Fruit fly (Drosophila melanogaster) whole organism, pupa: Measurements from ENCODE around the gene spn-D.

Experiments
- CG10348 ChIP-seq: fragments of 200-800 bp; sonication (Bioruptor generic); IDR thresholded peaks from 2 replicates; pipeline ENCODE4 v1.3.6; 2022; ENCODE audit warnings: missing biosample characterization, missing genetic modification characterization
- CG12605 ChIP-seq: fragments of 200-800 bp; sonication (Bioruptor generic); IDR thresholded peaks from 2 replicates; pipeline ENCODE4 v1.3.6; 2022; ENCODE audit warnings: missing biosample characterization, missing genetic modification characterization
- CG14655 ChIP-seq: fragments of 200-800 bp; sonication (Bioruptor generic); optimal IDR thresholded peaks from 3 replicates; lab custom pipeline; 2017; ENCODE audit warnings: mild to moderate bottlenecking, missing biosample characterization, missing genetic modification reagents, missing genetic modification characterization
- CG15710 ChIP-seq: fragments of 200-800 bp; sonication (Bioruptor generic); optimal IDR thresholded peaks from 2 replicates; lab custom pipeline; 2018; ENCODE audit warnings: missing biosample characterization, mild to moderate bottlenecking, missing genetic modification characterization, moderate library complexity
- CG8159 ChIP-seq: fragments of 200-800 bp; sonication (Bioruptor generic); optimal IDR thresholded peaks from 3 replicates; lab custom pipeline; 2018; ENCODE audit warnings: missing biosample characterization, mild to moderate bottlenecking, missing genetic modification characterization, moderate library complexity
- CG8301 ChIP-seq: fragments of 200-800 bp; sonication (Bioruptor generic); optimal IDR thresholded peaks from 2 replicates; lab custom pipeline; 2018; ENCODE audit warnings: missing biosample characterization, mild to moderate bottlenecking, missing genetic modification characterization
- CG9948 ChIP-seq: fragments of 200-800 bp; sonication (Bioruptor generic); optimal IDR thresholded peaks from 2 replicates; lab custom pipeline; 2018; ENCODE audit warnings: missing biosample characterization, mild to moderate bottlenecking, missing genetic modification characterization, moderate library complexity
- D1 ChIP-seq: fragments of 200-800 bp; sonication (Bioruptor generic); optimal IDR thresholded peaks from 2 replicates; lab custom pipeline; 2018; ENCODE audit warnings: missing biosample characterization, mild to moderate bottlenecking, missing genetic modification characterization, moderate library complexity
- EcR ChIP-seq: fragments of 200-800 bp; sonication (Bioruptor generic); optimal IDR thresholded peaks from 3 replicates; lab custom pipeline; 2019; ENCODE audit warnings: missing biosample characterization, missing genetic modification characterization, mild to moderate bottlenecking, moderate library complexity, missing genetic modification reagents
- Ets98B ChIP-seq: fragments of 200-800 bp; sonication (Bioruptor generic); IDR thresholded peaks from 2 replicates; pipeline ENCODE4 v1.3.6; 2022; ENCODE audit warnings: missing biosample characterization, missing genetic modification characterization
- Pif1B ChIP-seq: fragments of 200-800 bp; sonication (Bioruptor generic); optimal IDR thresholded peaks from 3 replicates; lab custom pipeline; 2016; ENCODE audit warnings: missing biosample characterization, missing genetic modification characterization
- fd96Ca ChIP-seq: fragments of 200-800 bp; sonication (Bioruptor generic); IDR thresholded peaks from 3 replicates; pipeline ENCODE4 v1.3.6; 2022; ENCODE audit warnings: missing biosample characterization, missing genetic modification characterization

DNA sequence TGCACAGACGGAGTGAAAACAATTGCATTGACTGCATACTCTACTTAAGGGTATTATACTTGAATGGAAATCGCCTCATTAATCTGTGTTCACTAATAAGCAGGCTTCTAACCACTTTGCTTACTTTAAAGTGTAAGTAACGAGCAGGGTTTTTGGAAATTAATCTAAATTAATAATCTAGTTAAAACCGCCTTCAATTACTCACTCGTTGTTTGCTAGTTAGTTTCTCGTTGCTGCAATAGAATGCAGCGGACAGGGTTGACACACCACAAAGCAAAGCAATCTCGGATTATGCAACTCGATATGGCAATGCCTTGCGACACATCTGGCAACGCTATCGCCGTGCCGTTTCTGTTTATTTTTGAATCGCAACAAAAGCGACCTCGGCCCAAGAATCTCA is 25.6 kb upstream of the spn-D start:
- TF ChIP-seq CG9948 (tag; lab: Kevin White, UChicago), result no peak
- TF ChIP-seq CG14655 (GFP tag; lab: Kevin White, UChicago), result peak; percentile 43
- peak; percentile 8 for TF ChIP-seq EcR
- peak; percentile 49 for TF ChIP-seq CG15710
- peak; percentile 41 for TF ChIP-seq Pif1B
- no peak for TF ChIP-seq D1 (tag; lab: Kevin White, UChicago)
- 0 out of 2 replicates have a peak, but pooled peaks have one; percentile 9 for TF ChIP-seq Ets98B (GFP tag; lab: Robert Waterston, UW)
- TF ChIP-seq CG12605, result no peak
- TF ChIP-seq CG10348 (GFP tag; lab: Robert Waterston, UW), result no peak
- TF ChIP-seq fd96Ca (GFP tag; lab: Robert Waterston, UW), result peak; percentile 46; the same call in 1 of the 3 replicates
- peak; percentile 65 for TF ChIP-seq CG8159 (tag; lab: Kevin White, UChicago)
- TF ChIP-seq CG8301 (tag; lab: Kevin White, UChicago), result no peak
